Fruit fly (Drosophila melanogaster): Measurements from ENCODE around the gene sosie.

dm6 chr3R:24875939-24876842 is 42.4 kb downstream of the sosie start, which contains the start of gene CG3744:
- TF ChIP-seq usp (GFP tag; optimal IDR thresholded peaks at IDR 0.05) (no peak), pan (optimal IDR thresholded peaks at IDR 0.05) (no peak), psq (optimal IDR thresholded peaks at IDR 0.05) (no peak), Dll (optimal IDR thresholded peaks at IDR 0.05) (no peak), EcR (GFP tag; optimal IDR thresholded peaks at IDR 0.05) (no peak)

All from whole organism.